Worm (Caenorhabditis elegans) whole organism, L2 larva: ENCODE results near the gene Y70C5C.1.

ENCODE experiments used
- alr-1 ChIP-seq: fragments of 150-350 bp; optimal IDR thresholded peaks from 2 replicates; lab custom pipeline; 2014; ENCODE audit warnings: missing biosample characterization, missing genetic modification characterization
- aly-2 ChIP-seq: fragments of 150-350 bp; optimal IDR thresholded peaks from 2 replicates; lab custom pipeline; 2014; ENCODE audit warnings: missing biosample characterization, missing genetic modification characterization
- dmd-4 ChIP-seq: sonication (generic microtip); optimal IDR thresholded peaks from 2 replicates; lab custom pipeline; 2017; ENCODE audit warnings: missing biosample characterization, missing genetic modification characterization
- elt-1 ChIP-seq: fragments of 150-350 bp; optimal IDR thresholded peaks from 2 replicates; lab custom pipeline; 2014; ENCODE audit warnings: missing biosample characterization, missing genetic modification characterization
- lin-13 ChIP-seq: fragments of 150-350 bp; optimal IDR thresholded peaks from 2 replicates; lab custom pipeline; 2014; ENCODE audit warnings: missing biosample characterization, missing genetic modification reagents, missing genetic modification characterization
- lin-39 ChIP-seq: fragments of 150-350 bp; optimal IDR thresholded peaks from 2 replicates; lab custom pipeline; 2014; ENCODE audit warnings: missing biosample characterization, missing genetic modification reagents, missing genetic modification characterization
- mdl-1 ChIP-seq, 2 experiments: fragments of 150-350 bp in 1 of 2; sonication (generic microtip) in 1 of 2; optimal IDR thresholded peaks; 2 replicates each; lab custom pipeline; 2017; ENCODE audit warnings: missing biosample characterization in 2 of 2, missing genetic modification characterization in 2 of 2
- nhr-12 ChIP-seq: fragments of 150-350 bp; optimal IDR thresholded peaks from 2 replicates; lab custom pipeline; 2014; ENCODE audit warnings: missing biosample characterization, missing genetic modification characterization
- nhr-237 ChIP-seq: fragments of 150-350 bp; optimal IDR thresholded peaks from 2 replicates; lab custom pipeline; 2014; ENCODE audit warnings: missing biosample characterization, missing genetic modification characterization
- unc-39 ChIP-seq: fragments of 150-350 bp; optimal IDR thresholded peaks from 2 replicates; lab custom pipeline; 2014; ENCODE audit warnings: missing biosample characterization, missing genetic modification characterization
- unc-62 ChIP-seq: fragments of 150-350 bp; optimal IDR thresholded peaks from 2 replicates; lab custom pipeline; 2014; ENCODE audit warnings: missing biosample characterization, missing genetic modification reagents, missing genetic modification characterization
- ztf-1 ChIP-seq: fragments of 200-800 bp; sonication (Bioruptor generic); conservative IDR thresholded peaks from 2 replicates; pipeline ENCODE4 v1.3.6; 2022; ENCODE audit warnings: missing genetic modification characterization, missing compliant biosample characterization
- ztf-11 ChIP-seq: sonication (generic microtip); optimal IDR thresholded peaks from 2 replicates; lab custom pipeline; 2017; ENCODE audit warnings: missing biosample characterization, missing genetic modification characterization
- ztf-4 ChIP-seq: fragments of 150-350 bp; optimal IDR thresholded peaks from 2 replicates; lab custom pipeline; 2014; ENCODE audit warnings: missing biosample characterization, missing genetic modification characterization

- TF ChIP-seq lin-13 (GFP tag; lab: Kevin White, UChicago) (no peak), ztf-11 (tag; lab: Kevin White, UChicago) (no peak), nhr-12 (tag; lab: Kevin White, UChicago) (no peak), dmd-4 (tag; lab: Kevin White, UChicago) (no peak), unc-62 (GFP tag; lab: Kevin White, UChicago) (no peak), elt-1 (no peak), mdl-1 (tag; optimal IDR thresholded peaks at IDR 0.05; lab: Kevin White, UChicago) (no peak), nhr-237 (tag; lab: Kevin White, UChicago) (no peak), alr-1 (tag; lab: Kevin White, UChicago) (no peak), aly-2 (tag; lab: Kevin White, UChicago) (no peak), unc-39 (no peak), ztf-1 (GFP tag; lab: Robert Waterston, UW) (no peak), lin-39 (tag; lab: Kevin White, UChicago) (no peak), ztf-4 (tag; lab: Kevin White, UChicago) (no peak)
These were observed at the start of gene Y70C5C.1 for ce11 chrV:16699752-16700259.
